Fruit fly (Drosophila melanogaster): ENCODE data around the gene eIF3h.

DNA sequence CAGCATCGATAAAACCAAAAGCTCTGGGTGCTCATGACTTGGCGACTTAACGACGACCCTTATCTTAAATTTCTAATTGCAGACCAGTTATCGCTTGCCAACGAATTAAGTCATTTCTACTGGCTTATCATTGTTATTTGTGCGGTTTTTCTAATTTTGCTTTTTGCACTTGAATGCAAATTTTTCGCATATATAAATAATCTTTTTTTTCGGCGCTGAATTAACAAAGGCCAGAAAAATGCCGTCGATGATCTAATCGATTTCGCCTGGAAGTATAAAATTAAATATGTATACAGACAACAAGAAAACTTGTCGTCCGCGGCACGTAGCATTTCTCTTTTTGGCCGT is 51.3 kb downstream of the eIF3h start:
- no peak for TF ChIP-seq CG11617 (GFP tag; optimal IDR thresholded peaks at IDR 0.05)
- no peak for TF ChIP-seq CG14711 (tag; optimal IDR thresholded peaks at IDR 0.05)
- TF ChIP-seq cnc (optimal IDR thresholded peaks at IDR 0.05), result no peak
- no peak for TF ChIP-seq CG1620 (GFP tag; optimal IDR thresholded peaks at IDR 0.05)
- TF ChIP-seq Crg-1 (GFP tag; optimal IDR thresholded peaks at IDR 0.05), result no peak
- no peak for TF ChIP-seq CG7045 (GFP tag; optimal IDR thresholded peaks at IDR 0.05)
- no peak for TF ChIP-seq CG5204 (GFP tag; optimal IDR thresholded peaks at IDR 0.05)
- peak; percentile 41 for TF ChIP-seq kay (GFP tag; ENCODE audit: borderline replicate concordance)
- no peak for TF ChIP-seq Mnt (GFP tag; optimal IDR thresholded peaks at IDR 0.05)
- no peak for TF ChIP-seq Clk (GFP tag; optimal IDR thresholded peaks at IDR 0.05)
